Worm (Caenorhabditis elegans) whole organism, L4 larva: ENCODE data around the gene gst-37.

Experiments
- F10B5.3 ChIP-seq: sonication (generic microtip); optimal IDR thresholded peaks from 2 replicates; lab custom pipeline; 2016; ENCODE audit warnings: mild to moderate bottlenecking, missing genetic modification characterization, missing compliant biosample characterization
- F44E2.7 ChIP-seq: fragments of 200-800 bp; sonication (Bioruptor generic); IDR thresholded peaks from 2 replicates; pipeline ENCODE4 v2.1.2; 2022; ENCODE audit warnings: missing genetic modification characterization, missing compliant biosample characterization
- R02D3.7 ChIP-seq: fragments of 150-350 bp; sonication (generic microtip); optimal IDR thresholded peaks from 3 replicates; lab custom pipeline; 2014; ENCODE audit warnings: missing biosample characterization, missing genetic modification characterization
- T20F7.1 ChIP-seq: fragments of 200-800 bp; sonication (Bioruptor generic); optimal IDR thresholded peaks from 2 replicates; lab custom pipeline; 2018; ENCODE audit warnings: mild to moderate bottlenecking, missing genetic modification characterization, missing compliant biosample characterization
- T26A8.4 ChIP-seq: fragments of 200-800 bp; sonication (Bioruptor generic); IDR thresholded peaks from 2 replicates; pipeline ENCODE4 v1.3.6; 2022; ENCODE audit warnings: missing genetic modification characterization, missing compliant biosample characterization
- Y48G9A.11 ChIP-seq: fragments of 200-800 bp; sonication (Bioruptor generic); IDR thresholded peaks from 2 replicates; pipeline ENCODE4 v1.3.6; 2022; ENCODE audit warnings: missing genetic modification reagents, missing genetic modification characterization, missing compliant biosample characterization
- Y5F2A.4 ChIP-seq: fragments of 200-800 bp; sonication (Bioruptor generic); optimal IDR thresholded peaks from 2 replicates; lab custom pipeline; 2018; ENCODE audit warnings: mild to moderate bottlenecking, missing genetic modification characterization, missing compliant biosample characterization
- ZK337.2 ChIP-seq: fragments of 200-800 bp; sonication (Bioruptor generic); IDR thresholded peaks from 2 replicates; pipeline ENCODE4 v1.3.6; 2022; ENCODE audit warnings: missing genetic modification reagents, missing genetic modification characterization, missing compliant biosample characterization
- aha-1 ChIP-seq: fragments of 150-350 bp; peaks from one replicate; lab custom pipeline; 2014; ENCODE audit warnings: missing biosample characterization, missing genetic modification characterization
- arid-1 ChIP-seq: fragments of 200-800 bp; sonication (Bioruptor generic); conservative IDR thresholded peaks from 2 replicates; pipeline ENCODE4 v1.3.6; 2022; ENCODE audit warnings: missing genetic modification reagents, missing genetic modification characterization, missing compliant biosample characterization
- attf-4 ChIP-seq: sonication (generic microtip); optimal IDR thresholded peaks from 3 replicates; lab custom pipeline; 2017; ENCODE audit warnings: missing biosample characterization, missing genetic modification characterization
- daf-16 ChIP-seq, 3 experiments: sonication (generic microtip); optimal IDR thresholded peaks; 2 replicates each; lab custom pipeline; 2016 to 2017; ENCODE audit warnings: missing genetic modification characterization in 3 of 3, missing genetic modification reagents in 3 of 3, mild to moderate bottlenecking in 2 of 3, missing compliant biosample characterization in 2 of 3, missing biosample characterization in 1 of 3, moderate library complexity in 1 of 3
- daf-8 ChIP-seq: fragments of 200-800 bp; sonication (Bioruptor generic); IDR thresholded peaks from 2 replicates; pipeline ENCODE4 v1.3.6; 2022; ENCODE audit warnings: missing genetic modification characterization, missing compliant biosample characterization
- dmd-9 ChIP-seq: fragments of 200-800 bp; sonication (Bioruptor generic); IDR thresholded peaks from 2 replicates; pipeline ENCODE4 v1.3.6; 2022; ENCODE audit warnings: missing genetic modification reagents, missing genetic modification characterization, missing compliant biosample characterization
- duxl-1 ChIP-seq: sonication (generic microtip); optimal IDR thresholded peaks from 2 replicates; lab custom pipeline; 2016; ENCODE audit warnings: mild to moderate bottlenecking, missing genetic modification characterization, moderate library complexity, missing compliant biosample characterization; ENCODE audit not compliant: poor library complexity
- dve-1 ChIP-seq: sonication (generic microtip); optimal IDR thresholded peaks from 2 replicates; lab custom pipeline; 2017; ENCODE audit warnings: antibody characterized with exemption, mild to moderate bottlenecking, missing genetic modification characterization, missing compliant biosample characterization; ENCODE audit not compliant: insufficient read depth
- egl-27 ChIP-seq: sonication (generic microtip); optimal IDR thresholded peaks from 3 replicates; lab custom pipeline; 2017; ENCODE audit warnings: missing biosample characterization, missing genetic modification reagents, missing genetic modification characterization
- egl-43 ChIP-seq: fragments of 200-800 bp; sonication (Bioruptor generic); IDR thresholded peaks from 2 replicates; pipeline ENCODE4 v1.3.6; 2022; ENCODE audit warnings: missing genetic modification reagents, missing genetic modification characterization, missing compliant biosample characterization
- gei-8 ChIP-seq: fragments of 200-800 bp; sonication (Bioruptor generic); optimal IDR thresholded peaks from 2 replicates; lab custom pipeline; 2018; ENCODE audit warnings: mild to moderate bottlenecking, missing genetic modification characterization, missing compliant biosample characterization
- hif-1 ChIP-seq, 2 experiments: sonication (generic microtip); optimal IDR thresholded peaks; 2 replicates each; lab custom pipeline; 2016 to 2017; ENCODE audit warnings: missing compliant biosample characterization in 2 of 2, missing genetic modification characterization in 2 of 2, missing genetic modification reagents in 2 of 2, missing genotype in 2 of 2, mild to moderate bottlenecking in 1 of 2
- hlh-30 ChIP-seq: sonication (generic microtip); optimal IDR thresholded peaks from 2 replicates; lab custom pipeline; 2017; ENCODE audit warnings: antibody characterized with exemption, mild to moderate bottlenecking, missing genetic modification characterization, missing compliant biosample characterization; ENCODE audit not compliant: insufficient read depth
- lim-7 ChIP-seq: fragments of 200-800 bp; sonication (Bioruptor generic); IDR thresholded peaks from 2 replicates; pipeline ENCODE4 v1.3.6; 2022; ENCODE audit warnings: missing genetic modification characterization, missing compliant biosample characterization
- lin-1 ChIP-seq: fragments of 200-800 bp; sonication (Bioruptor generic); IDR thresholded peaks from 2 replicates; pipeline ENCODE4 v1.3.6; 2022; ENCODE audit warnings: missing genetic modification reagents, missing genetic modification characterization, missing compliant biosample characterization
- lin-13 ChIP-seq: fragments of 150-350 bp; optimal IDR thresholded peaks from 2 replicates; lab custom pipeline; 2014; ENCODE audit warnings: missing biosample characterization, missing genetic modification reagents, missing genetic modification characterization
- lin-15B ChIP-seq: fragments of 150-350 bp; sonication (generic microtip); optimal IDR thresholded peaks from 3 replicates; lab custom pipeline; 2014; ENCODE audit warnings: missing biosample characterization, missing genetic modification characterization
- lin-29 ChIP-seq: fragments of 200-800 bp; sonication (Bioruptor generic); IDR thresholded peaks from 2 replicates; pipeline ENCODE4 v1.3.6; 2022; ENCODE audit warnings: missing genetic modification reagents, missing genetic modification characterization, missing compliant biosample characterization
- lin-39 ChIP-seq: fragments of 150-350 bp; optimal IDR thresholded peaks from 2 replicates; lab custom pipeline; 2014; ENCODE audit warnings: missing biosample characterization, missing genetic modification reagents, missing genetic modification characterization
- mdt-29 ChIP-seq: fragments of 200-800 bp; sonication (Bioruptor generic); IDR thresholded peaks from 2 replicates; pipeline ENCODE4 v1.3.6; 2022; ENCODE audit warnings: missing genetic modification reagents, missing genetic modification characterization, missing compliant biosample characterization
- mes-2 ChIP-seq: sonication (generic microtip); optimal IDR thresholded peaks from 2 replicates; lab custom pipeline; 2016; ENCODE audit warnings: missing genotype, mild to moderate bottlenecking, missing genetic modification characterization, missing compliant biosample characterization; ENCODE audit not compliant: poor library complexity, severe bottlenecking
- mxl-2 ChIP-seq: fragments of 200-800 bp; sonication (Bioruptor generic); conservative IDR thresholded peaks from 2 replicates; pipeline ENCODE4 v1.3.6; 2022; ENCODE audit warnings: missing genetic modification reagents, missing genetic modification characterization, missing compliant biosample characterization
- nhr-25 ChIP-seq: sonication (generic microtip); optimal IDR thresholded peaks from 2 replicates; lab custom pipeline; 2017; ENCODE audit warnings: missing genetic modification characterization, mild to moderate bottlenecking, missing compliant biosample characterization, antibody characterized with exemption, moderate library complexity, borderline replicate concordance; ENCODE audit not compliant: insufficient read depth
- nhr-28 ChIP-seq: fragments of 150-350 bp; optimal IDR thresholded peaks from 2 replicates; lab custom pipeline; 2014; ENCODE audit warnings: missing biosample characterization, missing genetic modification characterization
- nhr-42 ChIP-seq: fragments of 200-800 bp; sonication (Bioruptor generic); IDR thresholded peaks from 2 replicates; pipeline ENCODE4 v1.3.6; 2022; ENCODE audit warnings: missing genetic modification characterization, missing compliant biosample characterization
- nhr-77 ChIP-seq: fragments of 150-350 bp; optimal IDR thresholded peaks from 2 replicates; lab custom pipeline; 2014; ENCODE audit warnings: missing biosample characterization, missing genetic modification characterization
- pha-4 ChIP-seq, 2 experiments: fragments of 150-350 bp in 1 of 2; fragments of 200-800 bp in 1 of 2; sonication (Bioruptor generic) in 1 of 2; IDR thresholded peaks in 1 of 2; optimal IDR thresholded peaks in 1 of 2; 2 replicates each; pipeline versions ENCODE4 v1.3.6 to Lab custom; 2014 to 2022; ENCODE audit warnings: missing genetic modification characterization in 2 of 2, missing genetic modification reagents in 2 of 2, missing biosample characterization in 1 of 2, missing compliant biosample characterization in 1 of 2
- php-3 ChIP-seq: fragments of 200-800 bp; sonication (Bioruptor generic); IDR thresholded peaks from 2 replicates; pipeline ENCODE4 v1.3.6; 2022; ENCODE audit warnings: missing genetic modification reagents, missing genetic modification characterization, missing compliant biosample characterization
- sdz-12 ChIP-seq: fragments of 200-800 bp; sonication (Bioruptor generic); optimal IDR thresholded peaks from 2 replicates; lab custom pipeline; 2018; ENCODE audit warnings: mild to moderate bottlenecking, missing genetic modification characterization, missing compliant biosample characterization
- set-16 ChIP-seq: fragments of 200-800 bp; sonication (Bioruptor generic); IDR thresholded peaks from 2 replicates; pipeline ENCODE4 v1.3.6; 2022; ENCODE audit warnings: missing genetic modification reagents, missing genetic modification characterization, missing compliant biosample characterization
- spr-1 ChIP-seq: sonication (generic microtip); optimal IDR thresholded peaks from 2 replicates; lab custom pipeline; 2016; ENCODE audit warnings: mild to moderate bottlenecking, missing genetic modification characterization, missing compliant biosample characterization
- tag-97 ChIP-seq: fragments of 200-800 bp; sonication (Bioruptor generic); IDR thresholded peaks from 2 replicates; pipeline ENCODE4 v1.3.6; 2022; ENCODE audit warnings: missing genetic modification characterization, missing compliant biosample characterization
- tra-1 ChIP-seq: fragments of 200-800 bp; sonication (Bioruptor generic); IDR thresholded peaks from 2 replicates; pipeline ENCODE4 v1.3.6; 2022; ENCODE audit warnings: missing genetic modification reagents, missing genetic modification characterization, missing compliant biosample characterization
- unc-130 ChIP-seq: sonication (generic microtip); optimal IDR thresholded peaks from 2 replicates; lab custom pipeline; 2016; ENCODE audit warnings: missing genetic modification reagents, missing genetic modification characterization, missing compliant biosample characterization
- unc-39 ChIP-seq: sonication (generic microtip); optimal IDR thresholded peaks from 2 replicates; lab custom pipeline; 2017; ENCODE audit warnings: missing biosample characterization, missing genetic modification characterization
- vab-7 ChIP-seq: fragments of 200-800 bp; sonication (Bioruptor generic); IDR thresholded peaks from 2 replicates; pipeline ENCODE4 v1.3.6; 2022; ENCODE audit warnings: missing genetic modification reagents, missing genetic modification characterization, missing compliant biosample characterization
- zag-1 ChIP-seq: fragments of 150-350 bp; optimal IDR thresholded peaks from 2 replicates; lab custom pipeline; 2014; ENCODE audit warnings: missing biosample characterization, missing genetic modification characterization
- zfp-3 ChIP-seq: fragments of 200-800 bp; sonication (Bioruptor generic); conservative IDR thresholded peaks from 2 replicates; pipeline ENCODE4 v1.3.6; 2022; ENCODE audit warnings: missing genetic modification reagents, missing genetic modification characterization, missing compliant biosample characterization
- ztf-11 ChIP-seq: fragments of 150-350 bp; optimal IDR thresholded peaks from 2 replicates; lab custom pipeline; 2014; ENCODE audit warnings: missing biosample characterization, missing genetic modification characterization
- ztf-7 ChIP-seq: fragments of 150-350 bp; optimal IDR thresholded peaks from 2 replicates; lab custom pipeline; 2014; ENCODE audit warnings: missing biosample characterization, missing genetic modification characterization

gst-37 gene

ce11 chrV:1871768-1872296, 49.6 kb upstream of the gst-37 start, which contains the start of the genes T10B5.4 and cct-7 (continued):
- TF ChIP-seq R02D3.7 (tag; lab: Kevin White, UChicago) (no peak), set-16 (peak; percentile 66), zag-1 (tag; lab: Kevin White, UChicago) (peak; percentile 24), hlh-30 (tag; lab: Kevin White, UChicago) (peak; percentile 91), nhr-77 (tag; lab: Kevin White, UChicago) (peak; percentile 90), spr-1 (tag; lab: Kevin White, UChicago) (peak; percentile 42), nhr-42 (no peak), gei-8 (GFP tag; lab: Kevin White, UChicago) (no peak), egl-27 (no peak), lin-1 (GFP tag; lab: Robert Waterston, UW) (0 out of 2 replicates have a peak, but pooled peaks have one; percentile 22), lin-39 (tag; lab: Kevin White, UChicago) (no peak), pha-4 (GFP tag; IDR thresholded peaks at IDR 0.05; lab: Robert Waterston, UW) (0 out of 2 replicates have a peak, but pooled peaks have one; percentile 22), pha-4 (tag; optimal IDR thresholded peaks at IDR 0.05; lab: Kevin White, UChicago) (no peak), dve-1 (tag; lab: Kevin White, UChicago) (peak; percentile 90), lin-15B (tag; lab: Kevin White, UChicago) (peak; percentile 25), aha-1 (tag; lab: Kevin White, UChicago) (peak; percentile 98), T20F7.1 (peak; percentile 80), Y48G9A.11 (GFP tag; lab: Robert Waterston, UW) (no peak; the same call in 1 of the 2 replicates), daf-16 (GFP tag; optimal IDR thresholded peaks at IDR 0.05; lab: Kevin White, UChicago) (no peak), daf-16 (tag; optimal IDR thresholded peaks at IDR 0.05; lab: Kevin White, UChicago) (peak; percentile 46), vab-7 (peak; percentile 89), tra-1 (peak; percentile 65), zfp-3 (GFP tag; lab: Robert Waterston, UW) (0 out of 2 replicates have a peak, but pooled peaks have one; percentile 40), ZK337.2 (peak; percentile 63; the same call in 1 of the 2 replicates), lin-29 (GFP tag; lab: Robert Waterston, UW) (no peak), mes-2 (tag; lab: Kevin White, UChicago) (peak; percentile 96), unc-39 (no peak), F10B5.3 (tag; lab: Kevin White, UChicago) (no peak), duxl-1 (tag; lab: Kevin White, UChicago) (peak; percentile 6), php-3 (0 out of 2 replicates have a peak, but pooled peaks have one; percentile 45), sdz-12 (no peak), dmd-9 (no peak), lim-7 (GFP tag; lab: Robert Waterston, UW) (peak; percentile 34; the same call in 1 of the 2 replicates), mdt-29 (GFP tag; lab: Robert Waterston, UW) (peak; percentile 67), attf-4 (tag; lab: Kevin White, UChicago) (no peak), mxl-2 (GFP tag; lab: Robert Waterston, UW) (no peak), T26A8.4 (GFP tag; lab: Robert Waterston, UW) (no peak), nhr-28 (peak; percentile 66), lin-13 (GFP tag; lab: Kevin White, UChicago) (peak; percentile 92), F44E2.7 (GFP tag; lab: Robert Waterston, UW) (no peak), unc-130 (GFP tag; lab: Kevin White, UChicago) (peak; percentile 89), ztf-11 (no peak), ztf-7 (tag; lab: Kevin White, UChicago) (no peak), daf-8 (GFP tag; lab: Robert Waterston, UW) (no peak), hif-1 (tag; optimal IDR thresholded peaks at IDR 0.05; lab: Kevin White, UChicago) (peak in 1 of 2 experiments; percentile 90), tag-97 (no peak), nhr-25 (tag; lab: Kevin White, UChicago) (peak; percentile 18), Y5F2A.4 (GFP tag; lab: Kevin White, UChicago) (no peak), egl-43 (GFP tag; lab: Robert Waterston, UW) (peak; percentile 80), arid-1 (GFP tag; lab: Robert Waterston, UW) (peak; percentile 76)
